Fruit fly (Drosophila melanogaster) whole organism, embryonic: ENCODE data around the gene Nsf2.
A peak's percentile ranks its signal among the peaks of the same experiment; 100 is the strongest.

Experiments
- Asciz ChIP-seq: fragments of 200-800 bp; sonication (Bioruptor generic); optimal IDR thresholded peaks from 2 replicates; lab custom pipeline; 2017; ENCODE audit warnings: missing biosample characterization, mild to moderate bottlenecking, missing genetic modification characterization, missing genetic modification reagents
- B-H1 ChIP-seq: fragments of 200-800 bp; sonication (Bioruptor generic); IDR thresholded peaks from 3 replicates; pipeline ENCODE4 v1.3.6; 2022; ENCODE audit warnings: missing biosample characterization, missing genetic modification characterization
- Bdp1 ChIP-seq: fragments of 200-800 bp; sonication (Bioruptor generic); optimal IDR thresholded peaks from 3 replicates; lab custom pipeline; 2016; ENCODE audit warnings: missing biosample characterization, missing genetic modification characterization
- CG11695 ChIP-seq: fragments of 200-800 bp; sonication (Bioruptor generic); IDR thresholded peaks from 3 replicates; pipeline ENCODE4 v1.3.6; 2022; ENCODE audit warnings: missing biosample characterization, missing genetic modification characterization
- CG12104 ChIP-seq: fragments of 200-800 bp; sonication (Bioruptor generic); optimal IDR thresholded peaks from 3 replicates; lab custom pipeline; 2016; ENCODE audit warnings: missing biosample characterization, missing genetic modification characterization
- CG12155 ChIP-seq: fragments of 200-800 bp; sonication (Bioruptor generic); optimal IDR thresholded peaks from 3 replicates; lab custom pipeline; 2016; ENCODE audit warnings: missing biosample characterization, missing genetic modification characterization
- CG1233 ChIP-seq: fragments of 200-800 bp; sonication (Bioruptor generic); optimal IDR thresholded peaks from 4 replicates; lab custom pipeline; 2018; ENCODE audit warnings: missing biosample characterization, mild to moderate bottlenecking, missing genetic modification characterization
- CG12659 ChIP-seq: fragments of 200-800 bp; sonication (Bioruptor generic); optimal IDR thresholded peaks from 3 replicates; lab custom pipeline; 2017; ENCODE audit warnings: mild to moderate bottlenecking, missing biosample characterization, missing genetic modification reagents, missing genetic modification characterization
- CG13775 ChIP-seq: fragments of 200-800 bp; sonication (Bioruptor generic); optimal IDR thresholded peaks from 3 replicates; lab custom pipeline; 2017; ENCODE audit warnings: missing biosample characterization, mild to moderate bottlenecking, missing genetic modification characterization
- CG14860 ChIP-seq: fragments of 200-800 bp; sonication (Bioruptor generic); IDR thresholded peaks from 3 replicates; pipeline ENCODE4 v1.3.6; 2022; ENCODE audit warnings: missing biosample characterization, missing genetic modification characterization; ENCODE audit not compliant: partially characterized antibody
- CG17186 ChIP-seq: fragments of 200-800 bp; sonication (Bioruptor generic); optimal IDR thresholded peaks from 3 replicates; lab custom pipeline; 2017; ENCODE audit warnings: missing biosample characterization, missing genetic modification reagents, missing genetic modification characterization
- CG17359 ChIP-seq: fragments of 200-800 bp; sonication (Bioruptor generic); optimal IDR thresholded peaks from 3 replicates; lab custom pipeline; 2018; ENCODE audit warnings: missing biosample characterization, mild to moderate bottlenecking, missing genetic modification characterization, moderate library complexity
- CG17829 ChIP-seq: fragments of 200-800 bp; optimal IDR thresholded peaks from 2 replicates; lab custom pipeline; 2019; ENCODE audit warnings: missing biosample characterization, mild to moderate bottlenecking, missing genetic modification characterization, moderate library complexity
- CG18764 ChIP-seq: fragments of 200-800 bp; sonication (Bioruptor generic); optimal IDR thresholded peaks from 3 replicates; lab custom pipeline; 2016; ENCODE audit warnings: missing biosample characterization, missing genetic modification characterization
- CG30020 ChIP-seq: fragments of 200-800 bp; optimal IDR thresholded peaks from 2 replicates; lab custom pipeline; 2019; ENCODE audit warnings: missing biosample characterization, mild to moderate bottlenecking, missing genetic modification characterization, moderate library complexity
- CG30403 ChIP-seq: fragments of 200-800 bp; sonication (Bioruptor generic); optimal IDR thresholded peaks from 3 replicates; lab custom pipeline; 2016; ENCODE audit warnings: missing biosample characterization, missing genetic modification characterization
- CG31441 ChIP-seq: fragments of 200-800 bp; sonication (Bioruptor generic); IDR thresholded peaks from 2 replicates; pipeline ENCODE4 v1.3.6; 2022; ENCODE audit warnings: missing biosample characterization, missing genetic modification characterization
- CG33557 ChIP-seq: fragments of 200-800 bp; sonication (Bioruptor generic); optimal IDR thresholded peaks from 2 replicates; lab custom pipeline; 2019; ENCODE audit warnings: missing biosample characterization, mild to moderate bottlenecking, missing genetic modification characterization, moderate library complexity
- CG42726 ChIP-seq: fragments of 200-800 bp; sonication (Bioruptor generic); IDR thresholded peaks from 2 replicates; pipeline ENCODE4 v1.3.6; 2022; ENCODE audit warnings: missing biosample characterization, missing genetic modification characterization; ENCODE audit not compliant: partially characterized antibody
- CG6272 ChIP-seq: fragments of 200-800 bp; sonication (Bioruptor generic); IDR thresholded peaks from 2 replicates; pipeline ENCODE4 v1.3.6; 2022; ENCODE audit warnings: missing biosample characterization, missing genetic modification characterization
- CG7271 ChIP-seq: fragments of 200-800 bp; sonication (Bioruptor generic); optimal IDR thresholded peaks from 2 replicates; lab custom pipeline; 2018; ENCODE audit warnings: missing biosample characterization, mild to moderate bottlenecking, missing genetic modification characterization, moderate library complexity
- CG8359 ChIP-seq: fragments of 200-800 bp; sonication (Bioruptor generic); optimal IDR thresholded peaks from 2 replicates; lab custom pipeline; 2017; ENCODE audit warnings: missing biosample characterization, mild to moderate bottlenecking, missing genetic modification characterization, borderline replicate concordance
- CG8765 ChIP-seq: fragments of 200-800 bp; sonication (Bioruptor generic); IDR thresholded peaks from 2 replicates; pipeline ENCODE4 v1.3.6; 2022; ENCODE audit warnings: missing biosample characterization, missing genetic modification characterization
- CTCF ChIP-seq: fragments of 200-800 bp; sonication (Bioruptor generic); optimal IDR thresholded peaks from 2 replicates; lab custom pipeline; 2017; ENCODE audit warnings: missing biosample characterization, mild to moderate bottlenecking, missing genetic modification characterization, moderate library complexity
- Doc2 ChIP-seq: fragments of 200-800 bp; sonication (Bioruptor generic); IDR thresholded peaks from 2 replicates; pipeline ENCODE4 v1.3.6; 2022; ENCODE audit warnings: missing biosample characterization, missing genetic modification characterization
- Hey ChIP-seq: fragments of 200-800 bp; sonication (Bioruptor generic); optimal IDR thresholded peaks from 3 replicates; lab custom pipeline; 2018; ENCODE audit warnings: missing biosample characterization, mild to moderate bottlenecking, missing genetic modification characterization
- MBD-R2 ChIP-seq: fragments of 200-800 bp; sonication (Bioruptor generic); IDR thresholded peaks from 2 replicates; pipeline ENCODE4 v1.3.6; 2022; ENCODE audit warnings: missing biosample characterization, missing genetic modification characterization
- Mad ChIP-seq: fragments of 200-800 bp; sonication (Bioruptor generic); optimal IDR thresholded peaks from 2 replicates; lab custom pipeline; 2016; ENCODE audit warnings: missing biosample characterization, missing genetic modification characterization
- NC2β ChIP-seq: fragments of 200-800 bp; sonication (Bioruptor generic); optimal IDR thresholded peaks from 2 replicates; lab custom pipeline; 2016; ENCODE audit warnings: missing biosample characterization, missing genetic modification characterization
- Oaz ChIP-seq: fragments of 200-800 bp; sonication (Bioruptor generic); IDR thresholded peaks from 2 replicates; pipeline ENCODE4 v1.3.6; 2022; ENCODE audit warnings: missing biosample characterization, missing genetic modification characterization
- Opbp ChIP-seq: fragments of 200-800 bp; sonication (Bioruptor generic); IDR thresholded peaks from 3 replicates; pipeline ENCODE4 v1.3.6; 2022; ENCODE audit warnings: missing biosample characterization, missing genetic modification characterization; ENCODE audit not compliant: partially characterized antibody
- Pdp1 ChIP-seq, 2 experiments: fragments of 200-800 bp; sonication (Bioruptor generic); optimal IDR thresholded peaks; 3 replicates each; lab custom pipeline; 2016; ENCODE audit warnings: missing biosample characterization in 2 of 2, missing genetic modification characterization in 2 of 2, mild to moderate bottlenecking in 1 of 2, moderate library complexity in 1 of 2
- Ptx1 ChIP-seq: fragments of 200-800 bp; sonication (Bioruptor generic); IDR thresholded peaks from 2 replicates; pipeline ENCODE4 v1.3.6; 2022; ENCODE audit warnings: missing biosample characterization, missing genetic modification characterization
- Tbp ChIP-seq: fragments of >200 bp; optimal IDR thresholded peaks from 2 replicates; lab custom pipeline; 2018; ENCODE audit warnings: missing biosample characterization, missing genetic modification characterization
- amos ChIP-seq: fragments of 200-800 bp; sonication (Bioruptor generic); IDR thresholded peaks from 2 replicates; pipeline ENCODE4 v1.3.6; 2022; ENCODE audit warnings: missing biosample characterization, missing genetic modification characterization; ENCODE audit not compliant: partially characterized antibody
- chm ChIP-seq: fragments of 200-800 bp; sonication (Bioruptor generic); IDR thresholded peaks from 2 replicates; pipeline ENCODE4 v1.3.6; 2022; ENCODE audit warnings: missing biosample characterization, missing genetic modification characterization
- crp ChIP-seq, 2 experiments: fragments of 200-800 bp; sonication (Bioruptor generic); optimal IDR thresholded peaks; 2 replicates in 1 of 2; 3 replicates in 1 of 2; lab custom pipeline; 2017; ENCODE audit warnings: missing biosample characterization in 2 of 2, missing genetic modification characterization in 2 of 2, mild to moderate bottlenecking in 1 of 2, moderate library complexity in 1 of 2
- eyg ChIP-seq: fragments of 200-800 bp; sonication (Bioruptor generic); optimal IDR thresholded peaks from 3 replicates; lab custom pipeline; 2016; ENCODE audit warnings: missing biosample characterization, missing genetic modification characterization
- ind ChIP-seq: fragments of 200-800 bp; sonication (Bioruptor generic); optimal IDR thresholded peaks from 3 replicates; lab custom pipeline; 2016; ENCODE audit warnings: missing biosample characterization, missing genetic modification characterization
- inv ChIP-seq: fragments of 200-800 bp; sonication (Bioruptor generic); IDR thresholded peaks from 2 replicates; pipeline ENCODE4 v1.3.6; 2022; ENCODE audit warnings: missing biosample characterization, missing genetic modification characterization; ENCODE audit not compliant: partially characterized antibody
- ken ChIP-seq: fragments of 200-800 bp; sonication (Bioruptor generic); IDR thresholded peaks from 3 replicates; pipeline ENCODE4 v1.3.6; 2022; ENCODE audit warnings: missing biosample characterization, missing genetic modification characterization
- nau ChIP-seq: fragments of 200-800 bp; sonication (Bioruptor generic); optimal IDR thresholded peaks from 3 replicates; lab custom pipeline; 2017; ENCODE audit warnings: missing biosample characterization, mild to moderate bottlenecking, missing genetic modification characterization, missing genetic modification reagents
- ro ChIP-seq: fragments of 200-800 bp; sonication (Bioruptor generic); IDR thresholded peaks from 2 replicates; pipeline ENCODE4 v1.3.6; 2022; ENCODE audit warnings: missing biosample characterization, missing genetic modification characterization
- run ChIP-seq: fragments of 200-800 bp; sonication (Bioruptor generic); optimal IDR thresholded peaks from 3 replicates; lab custom pipeline; 2018; ENCODE audit warnings: missing biosample characterization, mild to moderate bottlenecking, missing genetic modification characterization
- shn ChIP-seq: fragments of 200-800 bp; sonication (Bioruptor generic); optimal IDR thresholded peaks from 3 replicates; lab custom pipeline; 2016; ENCODE audit warnings: missing biosample characterization, missing genetic modification characterization
- ssp ChIP-seq: fragments of 200-800 bp; sonication (Bioruptor generic); IDR thresholded peaks from 2 replicates; pipeline ENCODE4 v1.3.6; 2022; ENCODE audit warnings: missing biosample characterization, missing genetic modification characterization
- toy ChIP-seq: fragments of 200-800 bp; sonication (Bioruptor generic); IDR thresholded peaks from 2 replicates; pipeline ENCODE4 v1.3.6; 2022; ENCODE audit warnings: missing biosample characterization, missing genetic modification characterization
- trh ChIP-seq: fragments of 200-800 bp; sonication (Bioruptor generic); optimal IDR thresholded peaks from 2 replicates; lab custom pipeline; 2016; ENCODE audit warnings: missing biosample characterization, missing genetic modification characterization
- vfl ChIP-seq: fragments of 200-800 bp; sonication (Bioruptor generic); optimal IDR thresholded peaks from 2 replicates; lab custom pipeline; 2016; ENCODE audit warnings: missing biosample characterization, missing genetic modification characterization
- vvl ChIP-seq: fragments of 200-800 bp; sonication (Bioruptor generic); IDR thresholded peaks from 2 replicates; pipeline ENCODE4 v1.3.6; 2022; ENCODE audit warnings: missing biosample characterization, missing genetic modification characterization
- z ChIP-seq: fragments of 200-800 bp; sonication (Bioruptor generic); IDR thresholded peaks from 3 replicates; pipeline ENCODE4 v1.3.6; 2022; ENCODE audit warnings: missing biosample characterization, missing genetic modification characterization
- zfh1 ChIP-seq: fragments of 200-800 bp; sonication (Bioruptor generic); IDR thresholded peaks from 3 replicates; pipeline ENCODE4 v1.3.6; 2022; ENCODE audit warnings: missing biosample characterization, missing genetic modification characterization

Gene Nsf2

dm6 chr3R:13837807-13838206, at the start of gene Nsf2 (continued):
- TF ChIP-seq CG17829: peak; percentile 35
- no peak for TF ChIP-seq CG6272 (GFP tag; lab: Robert Waterston, UW)
- peak; percentile 49 for TF ChIP-seq CG12659 (GFP tag; lab: Kevin White, UChicago)
- TF ChIP-seq trh: no peak
- peak; percentile 29 for TF ChIP-seq shn
- no peak for TF ChIP-seq z (GFP tag; lab: Robert Waterston, UW)
- TF ChIP-seq chm (GFP tag; lab: Robert Waterston, UW): peak; percentile 62
- TF ChIP-seq CG11695 (GFP tag; lab: Robert Waterston, UW): no peak
- TF ChIP-seq CG31441 (GFP tag; lab: Robert Waterston, UW): no peak
- TF ChIP-seq Opbp (GFP tag; lab: Robert Waterston, UW): peak; percentile 66; the same call in 2 of the 3 replicates
- no peak for TF ChIP-seq CG14860 (GFP tag; lab: Robert Waterston, UW)
- no peak for TF ChIP-seq ssp (GFP tag; lab: Robert Waterston, UW)
- TF ChIP-seq Bdp1: no peak
- TF ChIP-seq CG7271: no peak
- TF ChIP-seq Tbp: no peak
- TF ChIP-seq MBD-R2 (GFP tag; lab: Robert Waterston, UW): peak; percentile 96
- TF ChIP-seq Doc2 (GFP tag; lab: Robert Waterston, UW): no peak
- TF ChIP-seq nau (GFP tag; lab: Kevin White, UChicago): no peak
- TF ChIP-seq CG12104 (GFP tag; lab: Kevin White, UChicago): no peak
- no peak for TF ChIP-seq Ptx1 (GFP tag; lab: Robert Waterston, UW)
- no peak for TF ChIP-seq CG8359 (GFP tag; lab: Kevin White, UChicago)
- TF ChIP-seq CTCF (GFP tag; lab: Kevin White, UChicago): peak; percentile 52
- no peak for TF ChIP-seq eyg (GFP tag; lab: Kevin White, UChicago)
- TF ChIP-seq crp (GFP tag; optimal IDR thresholded peaks at IDR 0.05; lab: Kevin White, UChicago): peak; percentile 96 to 99
- no peak for TF ChIP-seq CG8765
- peak; percentile 71 for TF ChIP-seq vvl
- TF ChIP-seq ro (GFP tag; lab: Robert Waterston, UW): no peak
- no peak for TF ChIP-seq Hey (tag; lab: Kevin White, UChicago)
- no peak for TF ChIP-seq CG18764 (GFP tag; lab: Kevin White, UChicago)
- peak; percentile 30 for TF ChIP-seq CG33557 (GFP tag; lab: Kevin White, UChicago)
- no peak for TF ChIP-seq vfl (GFP tag; lab: Kevin White, UChicago)
- TF ChIP-seq Asciz (GFP tag; lab: Kevin White, UChicago): no peak
- TF ChIP-seq zfh1 (GFP tag; lab: Robert Waterston, UW): 0 out of 3 replicates have a peak, but pooled peaks have one; percentile 22
- no peak for TF ChIP-seq CG30403 (GFP tag; lab: Kevin White, UChicago)
- TF ChIP-seq Oaz (GFP tag; lab: Robert Waterston, UW): no peak
- peak; percentile 24 for TF ChIP-seq CG30020
- peak; percentile 76 for TF ChIP-seq CG42726 (GFP tag; lab: Robert Waterston, UW)
- no peak for TF ChIP-seq CG1233 (GFP tag; lab: Kevin White, UChicago)
- no peak for TF ChIP-seq B-H1
- no peak for TF ChIP-seq CG17359 (tag; lab: Kevin White, UChicago)
- TF ChIP-seq Pdp1 (GFP tag; optimal IDR thresholded peaks at IDR 0.05; lab: Kevin White, UChicago): peak in 1 of 2 experiments; percentile 82
- no peak for TF ChIP-seq CG12155 (GFP tag; lab: Kevin White, UChicago)
- peak; percentile 36; the same call in 1 of the 2 replicates for TF ChIP-seq amos (GFP tag; lab: Robert Waterston, UW)
- TF ChIP-seq inv: no peak
- peak; percentile 59; the same call in 1 of the 3 replicates for TF ChIP-seq ken (GFP tag; lab: Robert Waterston, UW)
- TF ChIP-seq CG13775: no peak
- TF ChIP-seq Mad (GFP tag; lab: Kevin White, UChicago): no peak
- no peak for TF ChIP-seq run (tag; lab: Kevin White, UChicago)
- peak; percentile 95 for TF ChIP-seq CG17186 (GFP tag; lab: Kevin White, UChicago)
- TF ChIP-seq toy (GFP tag; lab: Robert Waterston, UW): no peak
- TF ChIP-seq NC2β: peak; percentile 20
- no peak for TF ChIP-seq ind (GFP tag; lab: Kevin White, UChicago)
